Fruit fly (Drosophila melanogaster): Measurements from ENCODE around the gene Blos2.

The Blos2 gene

dm6 chr3L:11097982-11098663 lies 36.8 kb downstream of the Blos2 start, which contains the start of the genes Irbp18 and APP-BP1 (continued):
- TF ChIP-seq CG6683 (GFP tag; optimal IDR thresholded peaks at IDR 0.05) = peak; percentile 88
- TF ChIP-seq CG18476 (GFP tag; optimal IDR thresholded peaks at IDR 0.05) = peak; percentile 96
- TF ChIP-seq Dip2 (GFP tag; IDR thresholded peaks at IDR 0.05) = no peak
- peak; percentile 75 for TF ChIP-seq HLH3B (GFP tag; IDR thresholded peaks at IDR 0.05)
- TF ChIP-seq row (GFP tag; IDR thresholded peaks at IDR 0.05) = peak; percentile 88
- TF ChIP-seq CG12104 (GFP tag; optimal IDR thresholded peaks at IDR 0.05) = peak; percentile 95
- no peak for TF ChIP-seq dati (GFP tag; IDR thresholded peaks at IDR 0.05)
- peak; percentile 91; the same call in 2 of the 3 replicates for TF ChIP-seq CG3726 (GFP tag; IDR thresholded peaks at IDR 0.05)
- TF ChIP-seq crol (GFP tag; IDR thresholded peaks at IDR 0.05) = peak; percentile 43; the same call in 1 of the 2 replicates
- no peak for TF ChIP-seq br (optimal IDR thresholded peaks at IDR 0.05)
- TF ChIP-seq emc (GFP tag; optimal IDR thresholded peaks at IDR 0.05) = peak; percentile 85
- no peak for TF ChIP-seq Tbp (GFP tag; optimal IDR thresholded peaks at IDR 0.05)
- TF ChIP-seq CG17328 (GFP tag; IDR thresholded peaks at IDR 0.05) = peak; percentile 81
- peak; percentile 94 for TF ChIP-seq CG7839 (tag; optimal IDR thresholded peaks at IDR 0.05)
- TF ChIP-seq NFAT (GFP tag; IDR thresholded peaks at IDR 0.05) = peak; percentile 74
- TF ChIP-seq CG11723 (GFP tag; optimal IDR thresholded peaks at IDR 0.05) = peak; percentile 88
- TF ChIP-seq kay (GFP tag; optimal IDR thresholded peaks at IDR 0.05) = peak; percentile 93
- peak; percentile 84 for TF ChIP-seq CG13123 (GFP tag; optimal IDR thresholded peaks at IDR 0.05)
- TF ChIP-seq sob (GFP tag; IDR thresholded peaks at IDR 0.05) = peak; percentile 92
- peak; percentile 87 for TF ChIP-seq wdn (GFP tag; IDR thresholded peaks at IDR 0.05)
- TF ChIP-seq gcm2 (GFP tag; optimal IDR thresholded peaks at IDR 0.05) = peak; percentile 86
- TF ChIP-seq sug (tag; optimal IDR thresholded peaks at IDR 0.05) = peak; percentile 89
- TF ChIP-seq CG9727 (GFP tag; optimal IDR thresholded peaks at IDR 0.05) = peak; percentile 96
- TF ChIP-seq gfzf (GFP tag; optimal IDR thresholded peaks at IDR 0.05) = peak; percentile 23
- TF ChIP-seq CG16779 (GFP tag; IDR thresholded peaks at IDR 0.05) = 0 out of 2 replicates have a peak, but pooled peaks have one; percentile 41
- peak; percentile 90 for TF ChIP-seq CG12236 (GFP tag; optimal IDR thresholded peaks at IDR 0.05)
- peak; percentile 84 to 92 for TF ChIP-seq bsh (GFP tag; optimal IDR thresholded peaks at IDR 0.05)
- TF ChIP-seq CG32767 (GFP tag; IDR thresholded peaks at IDR 0.05) = peak; percentile 85
- peak; percentile 93 for TF ChIP-seq Hmx (GFP tag; optimal IDR thresholded peaks at IDR 0.05)
- TF ChIP-seq gsb-n (tag; optimal IDR thresholded peaks at IDR 0.05) = peak; percentile 89
- TF ChIP-seq wor (GFP tag; IDR thresholded peaks at IDR 0.05) = peak; percentile 73
- TF ChIP-seq CG16815 (GFP tag; optimal IDR thresholded peaks at IDR 0.05) = peak; percentile 93
- peak; percentile 97 for TF ChIP-seq CG12659 (GFP tag; optimal IDR thresholded peaks at IDR 0.05)
- peak; percentile 96 for TF ChIP-seq Dip3 (GFP tag; optimal IDR thresholded peaks at IDR 0.05)
- peak; percentile 86 for TF ChIP-seq Usf (GFP tag; optimal IDR thresholded peaks at IDR 0.05)
- peak; percentile 94 for TF ChIP-seq Sox100B (GFP tag; optimal IDR thresholded peaks at IDR 0.05)
- TF ChIP-seq pho (GFP tag; optimal IDR thresholded peaks at IDR 0.05) = peak; percentile 96
- TF ChIP-seq prd (optimal IDR thresholded peaks at IDR 0.05) = no peak
- peak; percentile 89 for TF ChIP-seq prd (GFP tag; IDR thresholded peaks at IDR 0.05)
- TF ChIP-seq CG9437 (GFP tag; optimal IDR thresholded peaks at IDR 0.05) = peak; percentile 92
- peak; percentile 97 for TF ChIP-seq Hsf (GFP tag; optimal IDR thresholded peaks at IDR 0.05)
- TF ChIP-seq jigr1 (GFP tag; IDR thresholded peaks at IDR 0.05) = peak; percentile 54; the same call in 1 of the 3 replicates
- peak; percentile 32; the same call in 1 of the 2 replicates for TF ChIP-seq unc-4 (GFP tag; IDR thresholded peaks at IDR 0.05; ENCODE audit: partially characterized antibody)
- peak; percentile 96 for TF ChIP-seq CG12391 (tag; optimal IDR thresholded peaks at IDR 0.05)
- peak; percentile 47 for TF ChIP-seq CG17912 (GFP tag; optimal IDR thresholded peaks at IDR 0.05)
- peak; percentile 59; the same call in 1 of the 3 replicates for TF ChIP-seq CG11560 (tag; IDR thresholded peaks at IDR 0.05)
- TF ChIP-seq TFAM (GFP tag; optimal IDR thresholded peaks at IDR 0.05) = peak; percentile 62
- peak; percentile 84 for TF ChIP-seq tap (tag; optimal IDR thresholded peaks at IDR 0.05)
- TF ChIP-seq CG11093 (GFP tag; IDR thresholded peaks at IDR 0.05) = peak; percentile 71; the same call in 1 of the 3 replicates
- TF ChIP-seq MESR4 (GFP tag; optimal IDR thresholded peaks at IDR 0.05) = peak; percentile 31
- peak; percentile 94 for TF ChIP-seq CG12744 (GFP tag; optimal IDR thresholded peaks at IDR 0.05)
